Worm (Caenorhabditis elegans): ENCODE measurements around the gene R07C12.3.

DNA sequence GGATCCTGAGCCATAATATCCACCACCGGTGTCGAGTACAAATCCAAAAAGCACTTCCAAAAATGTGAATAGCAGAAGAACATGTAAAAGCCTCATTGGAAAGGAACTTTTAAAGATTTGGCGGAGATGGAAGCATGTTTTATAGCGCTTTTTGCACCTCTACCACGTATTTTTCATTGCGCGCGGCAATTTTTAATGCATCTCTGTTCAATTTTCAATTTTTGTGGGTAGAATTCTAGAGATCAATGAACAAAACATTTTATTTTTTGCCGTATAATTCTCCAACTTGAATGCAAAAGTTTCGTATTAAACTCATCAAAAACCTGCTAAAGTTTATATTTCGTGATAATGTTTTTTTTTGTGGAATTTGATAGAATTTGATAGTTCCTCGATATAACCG lies 7.4 kb upstream of the R07C12.3 start, which contains the start of gene F49F1.9:
- TF ChIP-seq unc-62 (GFP tag; optimal IDR thresholded peaks at IDR 0.05) (no peak), ceh-43 (GFP tag; optimal IDR thresholded peaks at IDR 0.05) (no peak)

All from whole organism, mixed stage, embryonic.